Worm (Caenorhabditis elegans): Measurements from ENCODE around the gene tsp-20.

ce11 chrX:11993327-11993726, 40.5 kb downstream of the tsp-20 start:
- TF ChIP-seq unc-62 (GFP tag; optimal IDR thresholded peaks at IDR 0.05) (no peak), ceh-39 (tag; optimal IDR thresholded peaks at IDR 0.05) (no peak), mep-1 (tag; optimal IDR thresholded peaks at IDR 0.05) (no peak)
